Worm (Caenorhabditis elegans): ENCODE results near the gene fbxa-25.

DNA sequence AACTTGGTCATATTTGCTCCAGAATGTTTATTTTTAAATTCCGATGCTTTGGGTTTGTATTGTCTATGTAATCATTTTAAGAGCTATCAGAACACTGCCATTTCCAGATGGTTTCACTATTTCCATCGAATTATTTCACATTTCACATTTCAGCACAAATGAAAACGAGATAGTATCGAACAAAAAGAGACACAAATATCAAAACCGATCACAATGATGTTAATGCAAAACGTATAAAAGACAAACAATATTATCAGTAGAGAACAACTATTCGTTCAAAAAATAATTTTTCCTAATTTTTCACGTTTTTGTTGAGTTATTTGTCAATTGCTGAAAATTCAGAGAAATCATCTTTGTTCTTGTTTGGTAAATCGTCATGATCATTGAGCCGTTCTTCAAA is 46.1 kb upstream of the fbxa-25 start:
- no peak for TF ChIP-seq ets-4 (tag; optimal IDR thresholded peaks at IDR 0.05)
- TF ChIP-seq pqm-1 (tag; optimal IDR thresholded peaks at IDR 0.05): no peak
